Fruit fly (Drosophila melanogaster) whole organism, embryonic: Measurements from ENCODE around the gene ago.

Experiments used
- BEAF-32 ChIP-seq: fragments of 200-800 bp; sonication (Bioruptor generic); optimal IDR thresholded peaks from 3 replicates; lab custom pipeline; 2017; ENCODE audit warnings: missing biosample characterization, missing genetic modification characterization, mild to moderate bottlenecking, moderate library complexity, missing genetic modification reagents
- CG10431 ChIP-seq: fragments of 200-800 bp; sonication (Bioruptor generic); optimal IDR thresholded peaks from 3 replicates; lab custom pipeline; 2018; ENCODE audit warnings: missing biosample characterization, mild to moderate bottlenecking, missing genetic modification characterization
- CG12391 ChIP-seq: fragments of 200-800 bp; sonication (Bioruptor generic); optimal IDR thresholded peaks from 3 replicates; lab custom pipeline; 2018; ENCODE audit warnings: missing biosample characterization, mild to moderate bottlenecking, missing genetic modification characterization, moderate library complexity
- CG13123 ChIP-seq: fragments of 200-800 bp; sonication (Bioruptor generic); optimal IDR thresholded peaks from 2 replicates; lab custom pipeline; 2016; ENCODE audit warnings: missing biosample characterization, missing genetic modification characterization
- CG14965 ChIP-seq: fragments of 200-800 bp; sonication (Bioruptor generic); optimal IDR thresholded peaks from 2 replicates; lab custom pipeline; 2016; ENCODE audit warnings: missing biosample characterization, missing genetic modification characterization, borderline replicate concordance
- CG17328 ChIP-seq: fragments of 200-800 bp; sonication (Bioruptor generic); IDR thresholded peaks from 2 replicates; pipeline ENCODE4 v1.3.6; 2022; ENCODE audit warnings: missing biosample characterization, missing genetic modification characterization
- CG17829 ChIP-seq: fragments of 200-800 bp; optimal IDR thresholded peaks from 2 replicates; lab custom pipeline; 2019; ENCODE audit warnings: missing biosample characterization, mild to moderate bottlenecking, missing genetic modification characterization, moderate library complexity
- CG2116 ChIP-seq: fragments of 200-800 bp; sonication (Bioruptor generic); optimal IDR thresholded peaks from 3 replicates; lab custom pipeline; 2018; ENCODE audit warnings: missing biosample characterization, mild to moderate bottlenecking, missing genetic modification characterization
- CG2129 ChIP-seq: fragments of 200-800 bp; sonication (Bioruptor generic); IDR thresholded peaks from 2 replicates; pipeline ENCODE4 v1.3.6; 2022; ENCODE audit warnings: missing biosample characterization, missing genetic modification characterization; ENCODE audit not compliant: partially characterized antibody
- CG30403 ChIP-seq: fragments of 200-800 bp; sonication (Bioruptor generic); optimal IDR thresholded peaks from 3 replicates; lab custom pipeline; 2016; ENCODE audit warnings: missing biosample characterization, missing genetic modification characterization
- CG31388 ChIP-seq: fragments of 200-800 bp; sonication (Bioruptor generic); optimal IDR thresholded peaks from 2 replicates; lab custom pipeline; 2016; ENCODE audit warnings: missing biosample characterization, missing genetic modification characterization
- CG31441 ChIP-seq: fragments of 200-800 bp; sonication (Bioruptor generic); IDR thresholded peaks from 2 replicates; pipeline ENCODE4 v1.3.6; 2022; ENCODE audit warnings: missing biosample characterization, missing genetic modification characterization
- CG3726 ChIP-seq: fragments of 200-800 bp; sonication (Bioruptor generic); IDR thresholded peaks from 3 replicates; pipeline ENCODE4, ENCODE4 v1.3.6; 2022; ENCODE audit warnings: missing biosample characterization, missing genetic modification characterization
- CG4617 ChIP-seq: fragments of 200-800 bp; sonication (Bioruptor generic); optimal IDR thresholded peaks from 3 replicates; lab custom pipeline; 2016; ENCODE audit warnings: missing biosample characterization, missing genetic modification characterization, borderline replicate concordance
- CG6765 ChIP-seq: fragments of 200-800 bp; sonication (Bioruptor generic); optimal IDR thresholded peaks from 3 replicates; lab custom pipeline; 2017; ENCODE audit warnings: missing biosample characterization, mild to moderate bottlenecking, missing genetic modification characterization
- CG8359 ChIP-seq: fragments of 200-800 bp; sonication (Bioruptor generic); optimal IDR thresholded peaks from 2 replicates; lab custom pipeline; 2017; ENCODE audit warnings: missing biosample characterization, mild to moderate bottlenecking, missing genetic modification characterization, borderline replicate concordance
- CG9727 ChIP-seq: fragments of 200-800 bp; sonication (Bioruptor generic); optimal IDR thresholded peaks from 3 replicates; lab custom pipeline; 2017; ENCODE audit warnings: missing biosample characterization, mild to moderate bottlenecking, missing genetic modification characterization
- CTCF ChIP-seq: fragments of 200-800 bp; sonication (Bioruptor generic); optimal IDR thresholded peaks from 2 replicates; lab custom pipeline; 2017; ENCODE audit warnings: missing biosample characterization, mild to moderate bottlenecking, missing genetic modification characterization, moderate library complexity
- D19A ChIP-seq: fragments of 200-800 bp; optimal IDR thresholded peaks from 3 replicates; lab custom pipeline; 2019; ENCODE audit warnings: missing biosample characterization, mild to moderate bottlenecking, missing genetic modification characterization, moderate library complexity
- Doc3 ChIP-seq: fragments of 200-800 bp; sonication (Bioruptor generic); IDR thresholded peaks from 3 replicates; pipeline ENCODE4 v1.3.6; 2022; ENCODE audit warnings: missing biosample characterization, missing genetic modification characterization; ENCODE audit not compliant: partially characterized antibody
- Ets97D ChIP-seq: fragments of 200-800 bp; sonication (Bioruptor generic); optimal IDR thresholded peaks from 3 replicates; lab custom pipeline; 2016; ENCODE audit warnings: missing biosample characterization, missing genetic modification characterization
- HLH4C ChIP-seq: fragments of 200-800 bp; sonication (Bioruptor generic); IDR thresholded peaks from 3 replicates; pipeline ENCODE4 v1.3.6; 2022; ENCODE audit warnings: missing biosample characterization, missing genetic modification characterization; ENCODE audit not compliant: partially characterized antibody
- Hmr ChIP-seq: fragments of 200-800 bp; sonication (Bioruptor generic); optimal IDR thresholded peaks from 3 replicates; lab custom pipeline; 2017; ENCODE audit warnings: mild to moderate bottlenecking, missing biosample characterization, missing genetic modification reagents, missing genetic modification characterization
- Hr51 ChIP-seq, 2 experiments: fragments of 200-800 bp; sonication (Bioruptor generic); optimal IDR thresholded peaks; 2 replicates in 1 of 2; 3 replicates in 1 of 2; lab custom pipeline; 2016 to 2018; ENCODE audit warnings: missing biosample characterization in 2 of 2, missing genetic modification characterization in 2 of 2, mild to moderate bottlenecking in 1 of 2, moderate library complexity in 1 of 2
- MESR4 ChIP-seq: fragments of 200-800 bp; sonication (Bioruptor generic); optimal IDR thresholded peaks from 2 replicates; lab custom pipeline; 2018; ENCODE audit warnings: missing biosample characterization, mild to moderate bottlenecking, missing genetic modification characterization, moderate library complexity
- Med ChIP-seq: fragments of 200-800 bp; sonication (Bioruptor generic); peaks from one replicate; lab custom pipeline; 2016; ENCODE audit warnings: missing biosample characterization, missing genetic modification characterization, mild to moderate bottlenecking, inconsistent platforms, moderate library complexity
- NC2α ChIP-seq: fragments of 200-800 bp; sonication (Bioruptor generic); optimal IDR thresholded peaks from 2 replicates; lab custom pipeline; 2016; ENCODE audit warnings: missing biosample characterization, missing genetic modification characterization
- Vsx1 ChIP-seq: fragments of 200-800 bp; sonication (Bioruptor generic); optimal IDR thresholded peaks from 2 replicates; lab custom pipeline; 2017; ENCODE audit warnings: missing biosample characterization, mild to moderate bottlenecking, missing genetic modification characterization, missing genetic modification reagents
- bab2 ChIP-seq: fragments of 200-800 bp; sonication (Bioruptor generic); optimal IDR thresholded peaks from 2 replicates; lab custom pipeline; 2016; ENCODE audit warnings: missing biosample characterization, missing genetic modification characterization
- btn ChIP-seq: fragments of 200-800 bp; sonication (Bioruptor generic); optimal IDR thresholded peaks from 2 replicates; lab custom pipeline; 2016; ENCODE audit warnings: missing biosample characterization, missing genetic modification characterization
- cwo ChIP-seq: fragments of 200-800 bp; sonication (Bioruptor generic); optimal IDR thresholded peaks from 3 replicates; lab custom pipeline; 2017; ENCODE audit warnings: missing biosample characterization, missing genetic modification characterization, mild to moderate bottlenecking, moderate library complexity, missing genetic modification reagents
- danr ChIP-seq: fragments of 200-800 bp; sonication (Bioruptor generic); IDR thresholded peaks from 2 replicates; pipeline ENCODE4 v1.3.6; 2022; ENCODE audit warnings: missing biosample characterization, missing genetic modification characterization
- eve ChIP-seq, 2 experiments: fragments of >200 bp; optimal IDR thresholded peaks; 2 replicates each; lab custom pipeline; 2017; ENCODE audit warnings: missing biosample characterization in 2 of 2, missing genetic modification characterization in 2 of 2
- gfzf ChIP-seq: fragments of 200-800 bp; sonication (Bioruptor generic); optimal IDR thresholded peaks from 2 replicates; lab custom pipeline; 2016; ENCODE audit warnings: missing biosample characterization, mild to moderate bottlenecking, missing genetic modification characterization, moderate library complexity
- hb ChIP-seq: fragments of 200-800 bp; sonication (Bioruptor generic); IDR thresholded peaks from 3 replicates; pipeline ENCODE4 v1.3.6; 2022; ENCODE audit warnings: missing biosample characterization, missing genetic modification characterization; ENCODE audit not compliant: partially characterized antibody
- ind ChIP-seq: fragments of 200-800 bp; sonication (Bioruptor generic); optimal IDR thresholded peaks from 3 replicates; lab custom pipeline; 2016; ENCODE audit warnings: missing biosample characterization, missing genetic modification characterization
- lilli ChIP-seq: fragments of 200-800 bp; sonication (Bioruptor generic); optimal IDR thresholded peaks from 3 replicates; lab custom pipeline; 2016; ENCODE audit warnings: missing biosample characterization, missing genetic modification characterization
- lola ChIP-seq, 3 experiments: fragments of >200 bp in 2 of 3; fragments of 200-800 bp in 1 of 3; sonication (Bioruptor generic) in 1 of 3; optimal IDR thresholded peaks; 2 replicates each; lab custom pipeline; 2017 to 2019; ENCODE audit warnings: missing biosample characterization in 3 of 3, missing genetic modification characterization in 3 of 3, mild to moderate bottlenecking in 1 of 3, moderate library complexity in 1 of 3
- nmo ChIP-seq: fragments of 200-800 bp; sonication (Bioruptor generic); optimal IDR thresholded peaks from 2 replicates; lab custom pipeline; 2018; ENCODE audit warnings: missing biosample characterization, mild to moderate bottlenecking, missing genetic modification characterization, moderate library complexity
- onecut ChIP-seq: fragments of 200-800 bp; sonication (Bioruptor generic); IDR thresholded peaks from 2 replicates; pipeline ENCODE4 v1.3.6; 2022; ENCODE audit warnings: missing biosample characterization, missing genetic modification characterization
- pb ChIP-seq: fragments of 200-800 bp; sonication (Bioruptor generic); optimal IDR thresholded peaks from 3 replicates; lab custom pipeline; 2016; ENCODE audit warnings: missing biosample characterization, missing genetic modification characterization
- pita ChIP-seq: fragments of 200-800 bp; sonication (Bioruptor generic); optimal IDR thresholded peaks from 2 replicates; lab custom pipeline; 2017; ENCODE audit warnings: missing biosample characterization, mild to moderate bottlenecking, missing genetic modification characterization
- sim ChIP-seq: fragments of 200-800 bp; sonication (Bioruptor generic); IDR thresholded peaks from 2 replicates; pipeline ENCODE4 v1.3.6; 2022; ENCODE audit warnings: missing biosample characterization, missing genetic modification characterization
- sna ChIP-seq: fragments of 200-800 bp; sonication (Bioruptor generic); IDR thresholded peaks from 2 replicates; pipeline ENCODE4 v1.3.6; 2022; ENCODE audit warnings: missing biosample characterization, missing genetic modification characterization; ENCODE audit not compliant: partially characterized antibody
- stwl ChIP-seq: fragments of 200-800 bp; sonication (Bioruptor generic); optimal IDR thresholded peaks from 3 replicates; lab custom pipeline; 2018; ENCODE audit warnings: missing biosample characterization, mild to moderate bottlenecking, missing genetic modification characterization, moderate library complexity
- trem ChIP-seq: fragments of 200-800 bp; optimal IDR thresholded peaks from 3 replicates; lab custom pipeline; 2019; ENCODE audit warnings: missing biosample characterization, mild to moderate bottlenecking, missing genetic modification characterization, moderate library complexity
- ttk ChIP-seq: fragments of 200-800 bp; sonication (Bioruptor generic); IDR thresholded peaks from 2 replicates; pipeline ENCODE4 v2.1.2; 2022; ENCODE audit warnings: missing biosample characterization, missing genetic modification characterization
- twi ChIP-seq: fragments of 200-800 bp; optimal IDR thresholded peaks from 2 replicates; lab custom pipeline; 2019; ENCODE audit warnings: missing biosample characterization, mild to moderate bottlenecking, missing genetic modification characterization, moderate library complexity
- unc-4 ChIP-seq: fragments of 200-800 bp; sonication (Bioruptor generic); IDR thresholded peaks from 2 replicates; pipeline ENCODE4 v1.3.6; 2022; ENCODE audit warnings: missing biosample characterization, missing genetic modification characterization; ENCODE audit not compliant: partially characterized antibody
- zfh2 ChIP-seq: fragments of 200-800 bp; sonication (Bioruptor generic); optimal IDR thresholded peaks from 2 replicates; lab custom pipeline; 2016; ENCODE audit warnings: missing biosample characterization, missing genetic modification characterization

Gene ago

DNA sequence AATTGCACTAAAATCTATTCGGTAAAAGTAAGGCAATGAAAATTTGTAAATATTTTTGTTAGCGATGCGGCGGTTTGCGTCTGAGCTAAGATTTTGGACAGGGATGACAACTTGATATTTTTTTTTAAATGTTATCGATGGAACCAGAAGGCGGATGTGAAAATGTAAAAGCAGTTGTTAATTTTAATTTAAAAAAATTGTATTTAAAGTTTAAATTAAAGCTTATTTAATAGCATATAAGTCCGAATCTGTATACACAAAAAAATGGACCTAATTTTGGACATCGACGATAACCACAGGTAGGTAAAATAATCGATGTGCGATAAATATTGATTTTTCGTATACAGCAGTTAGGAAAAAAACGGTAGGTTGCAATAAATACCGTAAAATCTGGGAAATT lies 8.3 kb upstream of the ago start, which contains the start of the genes CG11586 and VhaM9.7-a (continued):
- TF ChIP-seq D19A (tag; lab: Kevin White, UChicago) (peak; percentile 23), CG17328 (GFP tag; lab: Robert Waterston, UW) (no peak), CG30403 (GFP tag; lab: Kevin White, UChicago) (peak; percentile 6), gfzf (GFP tag; lab: Kevin White, UChicago) (peak; percentile 56), danr (GFP tag; lab: Robert Waterston, UW) (no peak), CTCF (GFP tag; lab: Kevin White, UChicago) (peak; percentile 41), MESR4 (no peak), nmo (peak; percentile 50), CG13123 (GFP tag; lab: Kevin White, UChicago) (no peak), CG14965 (no peak), onecut (GFP tag; lab: Robert Waterston, UW) (peak; percentile 100), lilli (GFP tag; lab: Kevin White, UChicago) (peak; percentile 36), twi (tag; lab: Kevin White, UChicago) (no peak), Med (GFP tag; lab: Kevin White, UChicago) (peak; percentile 55), hb (GFP tag; lab: Robert Waterston, UW) (0 out of 3 replicates have a peak, but pooled peaks have one; percentile 56), CG17829 (tag; lab: Kevin White, UChicago) (peak; percentile 36), CG9727 (GFP tag; lab: Kevin White, UChicago) (peak; percentile 21), CG31441 (GFP tag; lab: Robert Waterston, UW) (0 out of 2 replicates have a peak, but pooled peaks have one; percentile 22), CG6765 (GFP tag; lab: Kevin White, UChicago) (no peak), Ets97D (GFP tag; lab: Kevin White, UChicago) (peak; percentile 86), CG2116 (peak; percentile 88), CG4617 (peak; percentile 64), ind (peak; percentile 25), Vsx1 (GFP tag; lab: Kevin White, UChicago) (peak; percentile 21), trem (tag; lab: Kevin White, UChicago) (peak; percentile 99), CG12391 (tag; lab: Kevin White, UChicago) (peak; percentile 50), stwl (tag; lab: Kevin White, UChicago) (peak; percentile 87), CG8359 (GFP tag; lab: Kevin White, UChicago) (no peak), lola (GFP tag; optimal IDR thresholded peaks at IDR 0.05; lab: Kevin White, UChicago) (peak in 1 of 3 experiments; percentile 11), HLH4C (GFP tag; lab: Robert Waterston, UW) (peak; percentile 80), btn (GFP tag; lab: Kevin White, UChicago) (no peak), ttk (GFP tag; lab: Robert Waterston, UW) (no peak), CG3726 (GFP tag; lab: Robert Waterston, UW) (no peak), NC2α (GFP tag; lab: Kevin White, UChicago) (no peak), unc-4 (GFP tag; lab: Robert Waterston, UW) (peak; percentile 62), pita (peak; percentile 52), zfh2 (no peak), sna (GFP tag; lab: Robert Waterston, UW) (peak; percentile 68), pb (GFP tag; lab: Kevin White, UChicago) (no peak), CG10431 (GFP tag; lab: Kevin White, UChicago) (peak; percentile 4), BEAF-32 (GFP tag; lab: Kevin White, UChicago) (peak; percentile 66), sim (GFP tag; lab: Robert Waterston, UW) (no peak), Doc3 (peak; percentile 73; the same call in 2 of the 3 replicates), bab2 (GFP tag; lab: Kevin White, UChicago) (no peak), Hmr (GFP tag; lab: Kevin White, UChicago) (peak; percentile 25), CG31388 (peak; percentile 13), Hr51 (GFP tag; optimal IDR thresholded peaks at IDR 0.05; lab: Kevin White, UChicago) (no peak), cwo (no peak), eve (GFP tag; optimal IDR thresholded peaks at IDR 0.05; lab: Kevin White, UChicago) (no peak), CG2129 (peak; percentile 37; the same call in 1 of the 2 replicates)
